Worm (Caenorhabditis elegans) whole organism, L1 larva: Measurements from ENCODE around the gene C23H5.15.
A peak's percentile ranks its signal among the peaks of the same experiment; 100 is the strongest.

Source experiments
- C04F5.9 ChIP-seq: sonication (generic microtip); optimal IDR thresholded peaks from 2 replicates; lab custom pipeline; 2016; ENCODE audit warnings: missing genetic modification characterization, missing compliant biosample characterization
- C34B4.2 ChIP-seq: sonication (generic microtip); optimal IDR thresholded peaks from 2 replicates; lab custom pipeline; 2017; ENCODE audit warnings: mild to moderate bottlenecking, missing genetic modification characterization, missing compliant biosample characterization
- ceh-63 ChIP-seq: fragments of 200-800 bp; sonication (Bioruptor generic); optimal IDR thresholded peaks from 2 replicates; lab custom pipeline; 2018; ENCODE audit warnings: mild to moderate bottlenecking, missing genetic modification characterization, missing compliant biosample characterization
- ceh-8 ChIP-seq: fragments of 200-800 bp; sonication (Bioruptor generic); optimal IDR thresholded peaks from 2 replicates; lab custom pipeline; 2018; ENCODE audit warnings: mild to moderate bottlenecking, missing genetic modification characterization, moderate library complexity, missing compliant biosample characterization
- ceh-88 ChIP-seq: fragments of 200-800 bp; sonication (Bioruptor generic); IDR thresholded peaks from 2 replicates; pipeline ENCODE4 v1.3.6; 2022; ENCODE audit warnings: missing genetic modification characterization, missing compliant biosample characterization
- ces-1 ChIP-seq: fragments of 150-350 bp; optimal IDR thresholded peaks from 2 replicates; lab custom pipeline; 2014; ENCODE audit warnings: missing biosample characterization, missing genetic modification reagents, missing genetic modification characterization
- efl-1 ChIP-seq, 4 experiments: fragments of 150-350 bp; optimal IDR thresholded peaks in 3 of 4; peaks in 1 of 4; 1 replicate in 1 of 4; 2 replicates in 3 of 4; lab custom pipeline; 2014; ENCODE audit warnings: missing biosample characterization in 2 of 4, missing genetic modification characterization in 2 of 4, missing genetic modification reagents in 2 of 4
- efl-3 ChIP-seq: fragments of 200-800 bp; sonication (Bioruptor generic); optimal IDR thresholded peaks from 2 replicates; lab custom pipeline; 2018; ENCODE audit warnings: mild to moderate bottlenecking, missing genetic modification characterization, missing compliant biosample characterization
- egl-13 ChIP-seq: sonication (generic microtip); optimal IDR thresholded peaks from 2 replicates; lab custom pipeline; 2016; ENCODE audit warnings: missing genotype, missing genetic modification reagents, missing genetic modification characterization, missing compliant biosample characterization
- egl-27 ChIP-seq, 2 experiments: fragments of 150-350 bp in 1 of 2; sonication (generic microtip); optimal IDR thresholded peaks; 3 replicates each; lab custom pipeline; 2017 to 2018; ENCODE audit warnings: missing biosample characterization in 2 of 2, missing genetic modification characterization in 2 of 2, missing genetic modification reagents in 2 of 2
- elt-3 ChIP-seq, 6 experiments: fragments of 150-350 bp in 1 of 6; sonication (generic microtip); optimal IDR thresholded peaks; 2 replicates each; lab custom pipeline; 2017 to 2018; ENCODE audit warnings: missing biosample characterization in 6 of 6, missing genetic modification characterization in 6 of 6, inconsistent platforms in 1 of 6
- ets-5 ChIP-seq: fragments of 200-800 bp; sonication (Bioruptor generic); IDR thresholded peaks from 2 replicates; pipeline ENCODE4 v1.3.6; 2022; ENCODE audit warnings: missing genetic modification characterization, missing compliant biosample characterization
- fkh-10 ChIP-seq: sonication (generic microtip); optimal IDR thresholded peaks from 2 replicates; lab custom pipeline; 2017; ENCODE audit warnings: missing biosample characterization, missing genetic modification reagents, missing genetic modification characterization
- fkh-8 ChIP-seq: sonication (generic microtip); optimal IDR thresholded peaks from 2 replicates; lab custom pipeline; 2016; ENCODE audit warnings: mild to moderate bottlenecking, missing genetic modification characterization, missing compliant biosample characterization
- fos-1 ChIP-seq: fragments of 150-350 bp; optimal IDR thresholded peaks from 2 replicates; lab custom pipeline; 2014; ENCODE audit warnings: missing biosample characterization, missing genetic modification characterization
- grh-1 ChIP-seq: fragments of 200-800 bp; sonication (Bioruptor generic); IDR thresholded peaks from 2 replicates; pipeline ENCODE4 v1.3.6; 2022; ENCODE audit warnings: missing genetic modification reagents, missing genetic modification characterization, missing compliant biosample characterization
- hlh-4 ChIP-seq: sonication (generic microtip); optimal IDR thresholded peaks from 2 replicates; lab custom pipeline; 2016; ENCODE audit warnings: mild to moderate bottlenecking, missing genetic modification characterization, missing compliant biosample characterization
- hpl-2 ChIP-seq: fragments of 150-350 bp; optimal IDR thresholded peaks from 2 replicates; lab custom pipeline; 2014; ENCODE audit warnings: missing biosample characterization, missing genetic modification reagents, missing genetic modification characterization
- irx-1 ChIP-seq: sonication (generic microtip); optimal IDR thresholded peaks from 2 replicates; lab custom pipeline; 2016; ENCODE audit warnings: missing genetic modification characterization, missing compliant biosample characterization
- isw-1 ChIP-seq: fragments of 200-800 bp; sonication (Bioruptor generic); IDR thresholded peaks from 2 replicates; pipeline ENCODE4 v1.3.6; 2022; ENCODE audit warnings: missing genetic modification characterization, missing compliant biosample characterization
- lin-14 ChIP-seq: fragments of 200-800 bp; sonication (Bioruptor generic); optimal IDR thresholded peaks from 2 replicates; lab custom pipeline; 2018; ENCODE audit warnings: mild to moderate bottlenecking, missing genetic modification characterization, moderate library complexity, missing compliant biosample characterization
- lir-3 ChIP-seq: sonication (generic microtip); optimal IDR thresholded peaks from 2 replicates; lab custom pipeline; 2016; ENCODE audit warnings: mild to moderate bottlenecking, missing genetic modification characterization, moderate library complexity, missing compliant biosample characterization; ENCODE audit not compliant: poor library complexity
- lsy-2 ChIP-seq, 2 experiments: fragments of 150-350 bp; optimal IDR thresholded peaks; 2 replicates each; lab custom pipeline; 2014; ENCODE audit warnings: missing biosample characterization in 2 of 2, missing genetic modification characterization in 2 of 2
- mab-9 ChIP-seq: fragments of 200-800 bp; sonication (Bioruptor generic); IDR thresholded peaks from 2 replicates; pipeline ENCODE4 v1.3.6; 2022; ENCODE audit warnings: missing genetic modification reagents, missing genetic modification characterization, missing compliant biosample characterization
- mdl-1 ChIP-seq, 2 experiments: fragments of 150-350 bp; optimal IDR thresholded peaks; 2 replicates each; lab custom pipeline; 2014 to 2017; ENCODE audit warnings: missing biosample characterization in 2 of 2, missing genetic modification characterization in 2 of 2, inconsistent platforms in 1 of 2
- nhr-19 ChIP-seq: fragments of 200-800 bp; sonication (Bioruptor generic); conservative IDR thresholded peaks from 2 replicates; pipeline ENCODE4 v1.3.6; 2022; ENCODE audit warnings: missing genetic modification characterization, missing compliant biosample characterization
- nhr-20 ChIP-seq: sonication (generic microtip); optimal IDR thresholded peaks from 2 replicates; lab custom pipeline; 2016; ENCODE audit warnings: mild to moderate bottlenecking, missing genetic modification characterization, missing compliant biosample characterization
- nhr-237 ChIP-seq: fragments of 150-350 bp; optimal IDR thresholded peaks from 2 replicates; lab custom pipeline; 2014; ENCODE audit warnings: missing biosample characterization, missing genetic modification characterization
- nhr-28 ChIP-seq: fragments of 150-350 bp; optimal IDR thresholded peaks from 2 replicates; lab custom pipeline; 2014; ENCODE audit warnings: missing biosample characterization, missing genetic modification characterization
- nhr-47 ChIP-seq: sonication (generic microtip); optimal IDR thresholded peaks from 2 replicates; lab custom pipeline; 2016; ENCODE audit warnings: mild to moderate bottlenecking, missing genetic modification characterization, moderate library complexity, missing compliant biosample characterization
- nhr-77 ChIP-seq: fragments of 150-350 bp; optimal IDR thresholded peaks from 2 replicates; lab custom pipeline; 2014; ENCODE audit warnings: missing biosample characterization, missing genetic modification characterization
- nhr-85 ChIP-seq: sonication (generic microtip); peaks from one replicate; lab custom pipeline; 2016; ENCODE audit warnings: missing genetic modification characterization, inconsistent platforms, missing compliant biosample characterization
- nhr-90 ChIP-seq: sonication (generic microtip); optimal IDR thresholded peaks from 2 replicates; lab custom pipeline; 2016; ENCODE audit warnings: mild to moderate bottlenecking, missing genetic modification characterization, missing compliant biosample characterization; ENCODE audit not compliant: poor library complexity
- snpc-4 ChIP-seq: fragments of 150-350 bp; optimal IDR thresholded peaks from 2 replicates; lab custom pipeline; 2014; ENCODE audit warnings: missing biosample characterization, missing genetic modification characterization
- snu-23 ChIP-seq: sonication (generic microtip); optimal IDR thresholded peaks from 2 replicates; lab custom pipeline; 2016; ENCODE audit warnings: missing genetic modification characterization, missing compliant biosample characterization
- sox-4 ChIP-seq: sonication (generic microtip); optimal IDR thresholded peaks from 2 replicates; lab custom pipeline; 2016; ENCODE audit warnings: missing genetic modification characterization, missing compliant biosample characterization
- sptf-1 ChIP-seq: fragments of 150-350 bp; optimal IDR thresholded peaks from 2 replicates; lab custom pipeline; 2014; ENCODE audit warnings: missing biosample characterization, missing genetic modification characterization
- sup-37 ChIP-seq: fragments of 200-800 bp; sonication (Bioruptor generic); optimal IDR thresholded peaks from 2 replicates; lab custom pipeline; 2018; ENCODE audit warnings: mild to moderate bottlenecking, missing genetic modification characterization, missing compliant biosample characterization
- swsn-7 ChIP-seq: sonication (generic microtip); optimal IDR thresholded peaks from 2 replicates; lab custom pipeline; 2016; ENCODE audit warnings: missing genetic modification characterization, missing compliant biosample characterization
- tlp-1 ChIP-seq: fragments of 150-350 bp; optimal IDR thresholded peaks from 2 replicates; lab custom pipeline; 2014; ENCODE audit warnings: missing biosample characterization, missing genetic modification characterization
- unc-130 ChIP-seq: fragments of 150-350 bp; optimal IDR thresholded peaks from 2 replicates; lab custom pipeline; 2017; ENCODE audit warnings: missing biosample characterization, missing genetic modification characterization, inconsistent platforms
- unc-30 ChIP-seq: sonication (generic microtip); optimal IDR thresholded peaks from 2 replicates; lab custom pipeline; 2017; ENCODE audit warnings: missing biosample characterization, missing genetic modification characterization
- unc-86 ChIP-seq: sonication (generic microtip); optimal IDR thresholded peaks from 2 replicates; lab custom pipeline; 2016; ENCODE audit warnings: missing genetic modification characterization, missing compliant biosample characterization
- vab-15 ChIP-seq: sonication (generic microtip); optimal IDR thresholded peaks from 2 replicates; lab custom pipeline; 2017; ENCODE audit warnings: missing genotype, mild to moderate bottlenecking, missing genetic modification characterization, missing compliant biosample characterization
- ztf-11 ChIP-seq, 2 experiments: sonication (generic microtip); optimal IDR thresholded peaks; 2 replicates each; lab custom pipeline; 2016 to 2017; ENCODE audit warnings: missing genetic modification characterization in 2 of 2, missing biosample characterization in 1 of 2, missing compliant biosample characterization in 1 of 2
- ztf-4 ChIP-seq: fragments of 150-350 bp; optimal IDR thresholded peaks from 2 replicates; lab custom pipeline; 2014; ENCODE audit warnings: missing biosample characterization, missing genetic modification characterization

C23H5.15 gene

ce11 chrIV:2065895-2066294 lies 36.8 kb downstream of the C23H5.15 start, which contains the start of gene arrd-26:
TSS of gene arrd-26 (plus strand) at chrIV:2066195.
- no peak for TF ChIP-seq nhr-77
- TF ChIP-seq unc-30: no peak
- TF ChIP-seq efl-1 (optimal IDR thresholded peaks at IDR 0.05; lab: Kevin White, UChicago): no peak
- peak in 1 of 2 experiments; percentile 85 for TF ChIP-seq efl-1 (GFP tag; optimal IDR thresholded peaks at IDR 0.05 in 1 of 2; lab: Kevin White, UChicago)
- peak; percentile 34 for TF ChIP-seq lin-14 (GFP tag; lab: Kevin White, UChicago)

- no peak for TF ChIP-seq efl-1 (optimal IDR thresholded peaks at IDR 0.05; lab: Kevin White, UChicago)
- peak in 1 of 2 experiments; percentile 88 for TF ChIP-seq efl-1 (GFP tag; optimal IDR thresholded peaks at IDR 0.05 in 1 of 2; lab: Kevin White, UChicago)
- no peak for TF ChIP-seq ets-5
- no peak for TF ChIP-seq isw-1
Observed at ce11 chrIV:2059011-2059410, 43.7 kb downstream of the C23H5.15 start, which contains the start of gene R05C11.2. TSS of gene R05C11.2 (minus strand) at chrIV:2059111.

ce11 chrIV:2057462-2057861 lies 45.2 kb downstream of the C23H5.15 start:
- TF ChIP-seq nhr-28 (no peak), ces-1 (GFP tag; lab: Kevin White, UChicago) (no peak), hpl-2 (GFP tag; lab: Kevin White, UChicago) (no peak), fos-1 (tag; lab: Kevin White, UChicago) (no peak), swsn-7 (tag; lab: Kevin White, UChicago) (no peak), ets-5 (no peak), hlh-4 (tag; lab: Kevin White, UChicago) (no peak), fkh-8 (tag; lab: Kevin White, UChicago) (no peak), lir-3 (tag; lab: Kevin White, UChicago) (no peak), egl-13 (tag; lab: Kevin White, UChicago) (no peak), unc-130 (tag; lab: Kevin White, UChicago) (no peak), ztf-4 (tag; lab: Kevin White, UChicago) (no peak), nhr-237 (no peak), nhr-47 (tag; lab: Kevin White, UChicago) (no peak), nhr-85 (tag; lab: Kevin White, UChicago) (no peak), sup-37 (GFP tag; lab: Kevin White, UChicago) (no peak), efl-3 (GFP tag; lab: Kevin White, UChicago) (no peak), sox-4 (tag; lab: Kevin White, UChicago) (no peak), mdl-1 (tag; optimal IDR thresholded peaks at IDR 0.05; lab: Kevin White, UChicago) (no peak), snpc-4 (tag; lab: Kevin White, UChicago) (no peak)

ce11 chrIV:2053591-2053990 lies 49.1 kb downstream of the C23H5.15 start:
- TF ChIP-seq egl-27 (tag; optimal IDR thresholded peaks at IDR 0.05; lab: Kevin White, UChicago) (no peak), ceh-8 (no peak), nhr-90 (no peak), nhr-19 (GFP tag; lab: Robert Waterston, UW) (peak; percentile 18; the same call in 1 of the 2 replicates), ztf-11 (tag; optimal IDR thresholded peaks at IDR 0.05; lab: Kevin White, UChicago) (no peak), irx-1 (tag; lab: Kevin White, UChicago) (no peak), nhr-85 (tag; lab: Kevin White, UChicago) (no peak), fos-1 (tag; lab: Kevin White, UChicago) (no peak), nhr-20 (tag; lab: Kevin White, UChicago) (no peak), grh-1 (GFP tag; lab: Robert Waterston, UW) (no peak), nhr-28 (no peak), sup-37 (GFP tag; lab: Kevin White, UChicago) (no peak), unc-86 (tag; lab: Kevin White, UChicago) (no peak), sptf-1 (no peak), snu-23 (GFP tag; lab: Kevin White, UChicago) (peak; percentile 32), C34B4.2 (tag; lab: Kevin White, UChicago) (no peak), lin-14 (GFP tag; lab: Kevin White, UChicago) (peak; percentile 89), fkh-10 (GFP tag; lab: Kevin White, UChicago) (peak; percentile 89), elt-3 (tag; optimal IDR thresholded peaks at IDR 0.05; lab: Kevin White, UChicago) (no peak), tlp-1 (no peak), ces-1 (GFP tag; lab: Kevin White, UChicago) (peak; percentile 60), C04F5.9 (tag; lab: Kevin White, UChicago) (no peak), fkh-8 (tag; lab: Kevin White, UChicago) (no peak), swsn-7 (tag; lab: Kevin White, UChicago) (peak; percentile 38), ceh-88 (GFP tag; lab: Robert Waterston, UW) (no peak), snpc-4 (tag; lab: Kevin White, UChicago) (no peak), lsy-2 (tag; optimal IDR thresholded peaks at IDR 0.05; lab: Kevin White, UChicago) (peak; percentile 27 to 63), mab-9 (0 out of 2 replicates have a peak, but pooled peaks have one; percentile 44), vab-15 (tag; lab: Kevin White, UChicago) (no peak), ceh-63 (GFP tag; lab: Kevin White, UChicago) (no peak)
